Worm (Caenorhabditis elegans): ENCODE data around the gene srbc-79.

DNA sequence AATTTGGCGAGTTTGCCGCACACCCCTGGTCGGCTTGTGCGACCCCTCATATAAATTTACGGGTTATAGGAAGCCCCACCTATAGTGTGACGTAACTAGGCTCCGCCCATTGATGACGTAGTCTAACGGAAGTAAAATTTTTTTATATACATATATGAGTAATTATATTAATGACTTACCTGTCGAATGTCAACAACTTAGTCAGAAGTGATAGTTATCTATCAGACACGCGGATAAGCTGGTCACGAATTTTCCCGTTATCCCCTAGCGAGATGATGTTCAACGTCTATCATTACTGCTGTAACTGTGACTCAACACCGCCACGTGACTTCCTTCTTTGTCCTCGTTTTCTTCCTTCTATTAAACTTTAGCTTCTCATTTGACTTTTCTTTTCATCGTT, 38.5 kb downstream of the srbc-79 start, which contains the start of gene srd-70:
- no peak for TF ChIP-seq ama-1 (optimal IDR thresholded peaks at IDR 0.05)
- TF ChIP-seq hmbx-1 (tag; optimal IDR thresholded peaks at IDR 0.05) = no peak

Data from whole organism, early embryonic.